Worm (Caenorhabditis elegans): ENCODE measurements around the gene C05C9.2.

Gene C05C9.2

DNA sequence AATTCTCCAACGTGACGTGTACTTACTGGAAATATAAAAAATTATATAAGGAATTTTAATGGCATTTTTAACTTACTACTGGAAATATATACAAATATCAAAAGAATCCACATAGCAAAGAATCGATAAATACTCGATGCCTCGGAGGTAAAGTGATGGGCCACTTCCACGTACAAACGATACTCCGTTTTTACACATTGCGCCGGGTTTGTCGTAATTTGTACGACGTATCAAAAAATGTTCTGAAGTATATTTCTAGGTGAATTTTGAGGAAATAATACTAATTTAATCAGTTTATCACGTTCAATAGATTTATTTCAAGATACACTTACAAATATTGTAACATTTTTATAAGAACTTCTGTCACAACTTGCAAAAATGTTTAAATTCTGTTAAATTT is 32.1 kb upstream of the C05C9.2 start, which contains the start of gene R08B4.3:
TSS of gene R08B4.3 (minus strand) at position 198 of the 400 bp plus-strand sequence.
- TF ChIP-seq T20F7.1 (GFP tag; optimal IDR thresholded peaks at IDR 0.05) (peak; percentile 74), mdt-29 (GFP tag; IDR thresholded peaks at IDR 0.05) (no peak)

DNA sequence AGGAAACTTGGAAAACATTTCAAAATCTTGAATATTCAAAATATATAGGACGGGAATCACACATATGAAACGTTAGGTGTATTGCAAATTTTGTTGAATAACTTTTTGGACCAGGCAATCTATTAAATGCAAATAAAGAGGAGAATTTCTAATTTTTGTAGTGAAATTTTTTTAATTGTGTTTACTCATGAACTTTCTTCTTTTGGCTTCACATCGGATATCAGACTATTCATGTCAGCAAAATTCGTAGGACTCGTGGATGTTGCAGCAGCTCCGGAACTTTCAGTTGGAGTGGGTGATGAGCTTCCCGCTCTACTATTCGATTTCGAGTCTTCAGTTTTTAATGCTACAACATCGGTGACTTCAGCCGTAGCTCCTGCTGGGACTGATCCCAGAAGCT is 30.5 kb upstream of the C05C9.2 start:
- TF ChIP-seq aha-1 (tag) (peak; percentile 58), nhr-42 (GFP tag; IDR thresholded peaks at IDR 0.05) (no peak), daf-19 (GFP tag; conservative IDR thresholded peaks at IDR 0.05) (no peak), unc-62 (GFP tag; optimal IDR thresholded peaks at IDR 0.05 in 1 of 2) (peak in 1 of 2 experiments; percentile 66), unc-62 (tag; optimal IDR thresholded peaks at IDR 0.05) (no peak)

DNA sequence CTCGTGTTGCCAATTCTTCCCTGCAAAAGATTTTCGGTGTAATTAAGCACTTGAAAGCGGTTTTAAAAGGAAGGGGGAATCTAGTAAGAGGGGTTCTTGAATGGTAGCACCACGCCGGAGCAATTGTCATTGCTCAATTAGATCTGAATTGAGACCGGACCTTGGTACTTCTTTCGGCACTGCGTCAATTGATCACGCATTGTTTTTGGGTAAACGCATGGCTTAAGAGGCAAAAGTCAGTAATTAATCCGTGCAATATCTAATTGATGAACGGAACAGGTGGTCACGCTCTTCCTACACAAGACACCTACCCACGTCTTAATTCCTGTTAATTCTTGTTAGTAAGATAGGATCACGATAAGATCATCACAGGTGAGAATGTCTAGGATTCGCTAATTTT is 28.9 kb upstream of the C05C9.2 start:
- TF ChIP-seq daf-12 (tag; optimal IDR thresholded peaks at IDR 0.05) (no peak), ceh-44 (GFP tag; IDR thresholded peaks at IDR 0.05) (no peak), daf-19 (GFP tag; conservative IDR thresholded peaks at IDR 0.05) (no peak), dmd-6 (GFP tag; IDR thresholded peaks at IDR 0.05) (no peak), lin-15B (tag; optimal IDR thresholded peaks at IDR 0.05) (no peak), dve-1 (tag; optimal IDR thresholded peaks at IDR 0.05; ENCODE audit: insufficient read depth) (no peak), php-3 (GFP tag; IDR thresholded peaks at IDR 0.05) (no peak), lir-3 (tag; optimal IDR thresholded peaks at IDR 0.05) (no peak), mdt-29 (GFP tag; IDR thresholded peaks at IDR 0.05) (no peak), madf-5 (GFP tag; IDR thresholded peaks at IDR 0.05) (no peak), hif-1 (tag; optimal IDR thresholded peaks at IDR 0.05) (no peak), zip-2 (tag; optimal IDR thresholded peaks at IDR 0.05) (no peak), set-16 (GFP tag; IDR thresholded peaks at IDR 0.05) (no peak)

DNA sequence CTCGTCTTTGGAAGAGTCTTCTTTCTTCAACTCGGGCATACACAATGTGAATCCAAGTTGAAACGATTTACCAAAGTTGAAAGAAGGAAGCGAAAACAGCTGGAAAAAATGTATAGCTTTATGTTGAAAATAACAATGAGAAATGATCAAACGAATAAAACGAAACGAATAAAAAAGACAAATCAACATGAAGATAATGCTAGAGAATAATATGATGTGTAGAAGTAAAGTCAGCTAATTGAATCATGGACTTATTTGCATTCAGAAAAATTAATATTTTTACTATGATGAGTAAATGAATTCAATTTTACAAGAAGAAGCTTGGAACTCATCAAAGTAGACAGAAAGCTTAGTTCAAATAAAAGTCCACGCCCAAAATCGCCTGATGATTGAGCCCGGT is 27.3 kb upstream of the C05C9.2 start, which contains the start of gene alr-1:
TSS of gene alr-1 (minus strand) at position 101 of the 400 bp plus-strand sequence.
- TF ChIP-seq zag-1 (tag; optimal IDR thresholded peaks at IDR 0.05) (no peak), ceh-20 (GFP tag; IDR thresholded peaks at IDR 0.05) (no peak), nhr-76 (tag; optimal IDR thresholded peaks at IDR 0.05) (no peak), unc-39 (tag; optimal IDR thresholded peaks at IDR 0.05) (no peak), nhr-48 (tag; optimal IDR thresholded peaks at IDR 0.05) (no peak), ceh-44 (GFP tag; IDR thresholded peaks at IDR 0.05) (no peak), lin-38 (GFP tag; IDR thresholded peaks at IDR 0.05) (no peak), lin-1 (GFP tag; IDR thresholded peaks at IDR 0.05) (no peak), ceh-82 (tag; optimal IDR thresholded peaks at IDR 0.05) (no peak), aha-1 (tag) (no peak), ztf-11 (tag; optimal IDR thresholded peaks at IDR 0.05) (no peak), nhr-102 (tag; optimal IDR thresholded peaks at IDR 0.05) (no peak), spr-3 (GFP tag; optimal IDR thresholded peaks at IDR 0.05) (no peak), daf-16 (GFP tag; optimal IDR thresholded peaks at IDR 0.05) (no peak), daf-16 (tag; optimal IDR thresholded peaks at IDR 0.05) (no peak), madf-5 (GFP tag; IDR thresholded peaks at IDR 0.05) (no peak), duxl-1 (tag; optimal IDR thresholded peaks at IDR 0.05; ENCODE audit: poor library complexity) (no peak), nhr-111 (GFP tag; optimal IDR thresholded peaks at IDR 0.05) (no peak), tag-97 (GFP tag; IDR thresholded peaks at IDR 0.05) (no peak), egl-27 (tag; optimal IDR thresholded peaks at IDR 0.05) (no peak)

DNA sequence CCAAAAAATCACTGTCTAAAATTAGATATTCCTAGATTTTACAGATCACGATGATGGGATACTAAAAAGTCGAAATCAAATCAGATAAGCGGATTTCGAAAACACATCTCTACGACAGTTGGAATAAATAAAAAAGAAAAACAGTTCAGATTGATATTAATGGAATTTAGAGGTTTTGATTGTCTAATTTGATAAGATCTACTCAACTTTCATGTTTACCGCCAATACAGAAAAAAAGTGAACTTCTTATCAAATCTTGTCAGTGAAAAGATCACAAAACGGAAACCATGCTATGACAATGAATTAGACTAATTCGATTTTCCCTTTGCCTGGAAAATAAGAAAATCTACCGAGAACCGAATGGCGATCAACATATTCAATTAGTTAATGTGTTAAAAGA is 26.6 kb upstream of the C05C9.2 start:
- TF ChIP-seq unc-62 (GFP tag; optimal IDR thresholded peaks at IDR 0.05 in 1 of 2): no peak
- TF ChIP-seq unc-62 (tag; optimal IDR thresholded peaks at IDR 0.05): no peak
- TF ChIP-seq ceh-82 (tag; optimal IDR thresholded peaks at IDR 0.05): no peak
- TF ChIP-seq nhr-237 (tag; optimal IDR thresholded peaks at IDR 0.05): no peak
